Fruit fly (Drosophila melanogaster) whole organism, embryonic: ENCODE measurements around the gene Acph-1.

ENCODE experiments used
- CG14860 ChIP-seq: fragments of 200-800 bp; sonication (Bioruptor generic); IDR thresholded peaks from 3 replicates; pipeline ENCODE4 v1.3.6; 2022; ENCODE audit warnings: missing biosample characterization, missing genetic modification characterization; ENCODE audit not compliant: partially characterized antibody
- CG8388 ChIP-seq: fragments of 200-800 bp; sonication (Bioruptor generic); optimal IDR thresholded peaks from 2 replicates; lab custom pipeline; 2019; ENCODE audit warnings: missing biosample characterization, mild to moderate bottlenecking, missing genetic modification characterization, moderate library complexity
- Fer1 ChIP-seq: fragments of 200-800 bp; sonication (Bioruptor generic); optimal IDR thresholded peaks from 2 replicates; lab custom pipeline; 2017; ENCODE audit warnings: missing biosample characterization, mild to moderate bottlenecking, missing genetic modification characterization
- Sry-β ChIP-seq: fragments of 200-800 bp; sonication (Bioruptor generic); optimal IDR thresholded peaks from 2 replicates; lab custom pipeline; 2018; ENCODE audit warnings: missing biosample characterization, mild to moderate bottlenecking, missing genetic modification characterization, moderate library complexity
- dmrt99B ChIP-seq: fragments of 200-800 bp; sonication (Bioruptor generic); optimal IDR thresholded peaks from 2 replicates; lab custom pipeline; 2018; ENCODE audit warnings: missing biosample characterization, mild to moderate bottlenecking, missing genetic modification characterization, moderate library complexity
- insv ChIP-seq, 2 experiments: fragments of 200-800 bp; sonication (Bioruptor generic); optimal IDR thresholded peaks; 3 replicates each; lab custom pipeline; 2016 to 2018; ENCODE audit warnings: missing biosample characterization in 2 of 2, missing genetic modification characterization in 2 of 2
- klu ChIP-seq: fragments of 200-800 bp; sonication (Bioruptor generic); IDR thresholded peaks from 2 replicates; pipeline ENCODE4 v1.3.6; 2022; ENCODE audit warnings: missing biosample characterization, missing genetic modification characterization
- row ChIP-seq: fragments of 200-800 bp; sonication (Bioruptor generic); IDR thresholded peaks from 3 replicates; pipeline ENCODE4 v1.3.6; 2022; ENCODE audit warnings: missing biosample characterization, missing genetic modification characterization
- slp2 ChIP-seq: fragments of 200-800 bp; sonication (Bioruptor generic); optimal IDR thresholded peaks from 2 replicates; lab custom pipeline; 2016; ENCODE audit warnings: missing biosample characterization, missing genetic modification characterization
- unpg ChIP-seq: fragments of 200-800 bp; sonication (Bioruptor generic); optimal IDR thresholded peaks from 3 replicates; lab custom pipeline; 2018; ENCODE audit warnings: missing biosample characterization, mild to moderate bottlenecking, missing genetic modification characterization, moderate library complexity

DNA sequence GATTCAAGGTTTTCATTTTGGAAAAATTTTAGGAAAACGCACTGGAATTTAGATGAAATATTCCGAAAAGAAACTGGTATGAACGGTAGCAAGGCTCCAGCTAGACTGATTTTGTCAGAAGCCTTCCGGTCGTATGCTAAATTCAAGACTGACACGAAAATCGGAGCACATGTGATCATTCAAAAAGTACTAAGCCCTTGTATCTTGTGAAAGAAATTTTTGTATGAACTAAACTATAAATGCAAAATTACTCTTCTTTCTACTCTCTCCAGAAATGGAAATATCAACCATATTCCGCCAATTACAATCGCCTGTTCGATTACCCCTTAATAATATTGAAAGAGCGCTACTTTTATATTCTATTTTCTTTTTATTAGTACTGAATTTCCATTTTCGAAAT is 44.4 kb upstream of the Acph-1 start, which contains the start of gene ocn:
- TF ChIP-seq dmrt99B (tag; lab: Kevin White, UChicago) (no peak), insv (GFP tag; optimal IDR thresholded peaks at IDR 0.05; lab: Kevin White, UChicago) (no peak), unpg (GFP tag; lab: Kevin White, UChicago) (no peak), CG14860 (GFP tag; lab: Robert Waterston, UW) (no peak), CG8388 (GFP tag; lab: Kevin White, UChicago) (no peak), row (GFP tag; lab: Robert Waterston, UW) (no peak), Fer1 (GFP tag; lab: Kevin White, UChicago) (no peak), klu (no peak), Sry-β (GFP tag; lab: Kevin White, UChicago) (no peak), slp2 (no peak)
